Worm (Caenorhabditis elegans) whole organism, L4 larva: ENCODE measurements around the gene ints-5.

Source experiments
- F10B5.3 ChIP-seq: sonication (generic microtip); optimal IDR thresholded peaks from 2 replicates; lab custom pipeline; 2016; ENCODE audit warnings: mild to moderate bottlenecking, missing genetic modification characterization, missing compliant biosample characterization
- F44E2.7 ChIP-seq: fragments of 200-800 bp; sonication (Bioruptor generic); IDR thresholded peaks from 2 replicates; pipeline ENCODE4 v2.1.2; 2022; ENCODE audit warnings: missing genetic modification characterization, missing compliant biosample characterization
- T20F7.1 ChIP-seq: fragments of 200-800 bp; sonication (Bioruptor generic); optimal IDR thresholded peaks from 2 replicates; lab custom pipeline; 2018; ENCODE audit warnings: mild to moderate bottlenecking, missing genetic modification characterization, missing compliant biosample characterization
- T26A8.4 ChIP-seq: fragments of 200-800 bp; sonication (Bioruptor generic); IDR thresholded peaks from 2 replicates; pipeline ENCODE4 v1.3.6; 2022; ENCODE audit warnings: missing genetic modification characterization, missing compliant biosample characterization
- Y105C5A.15 ChIP-seq: fragments of 200-800 bp; sonication (Bioruptor generic); IDR thresholded peaks from 2 replicates; pipeline ENCODE4 v1.3.6; 2022; ENCODE audit warnings: missing genetic modification characterization, missing compliant biosample characterization
- Y48G9A.11 ChIP-seq: fragments of 200-800 bp; sonication (Bioruptor generic); IDR thresholded peaks from 2 replicates; pipeline ENCODE4 v1.3.6; 2022; ENCODE audit warnings: missing genetic modification reagents, missing genetic modification characterization, missing compliant biosample characterization
- Y5F2A.4 ChIP-seq: fragments of 200-800 bp; sonication (Bioruptor generic); optimal IDR thresholded peaks from 2 replicates; lab custom pipeline; 2018; ENCODE audit warnings: mild to moderate bottlenecking, missing genetic modification characterization, missing compliant biosample characterization
- ama-1 ChIP-seq: fragments of 150-350 bp; optimal IDR thresholded peaks from 2 replicates; lab custom pipeline; 2014; ENCODE audit warnings: inconsistent platforms, mixed read lengths
- ceh-20 ChIP-seq: fragments of 200-800 bp; sonication (Bioruptor generic); IDR thresholded peaks from 2 replicates; pipeline ENCODE4 v1.3.6; 2022; ENCODE audit warnings: missing genetic modification reagents, missing genetic modification characterization, missing compliant biosample characterization
- ceh-28 ChIP-seq: fragments of 150-350 bp; optimal IDR thresholded peaks from 2 replicates; lab custom pipeline; 2014; ENCODE audit warnings: missing biosample characterization, missing genetic modification reagents, missing genetic modification characterization
- ctbp-1 ChIP-seq: fragments of 200-800 bp; sonication (Bioruptor generic); IDR thresholded peaks from 2 replicates; pipeline ENCODE4 v1.3.6; 2022; ENCODE audit warnings: missing genetic modification reagents, missing genetic modification characterization, missing compliant biosample characterization
- daf-8 ChIP-seq: fragments of 200-800 bp; sonication (Bioruptor generic); IDR thresholded peaks from 2 replicates; pipeline ENCODE4 v1.3.6; 2022; ENCODE audit warnings: missing genetic modification characterization, missing compliant biosample characterization
- dmd-8 ChIP-seq: fragments of 200-800 bp; sonication (Bioruptor generic); IDR thresholded peaks from 2 replicates; pipeline ENCODE4 v1.3.6; 2022; ENCODE audit warnings: missing genetic modification characterization, missing compliant biosample characterization
- duxl-1 ChIP-seq: sonication (generic microtip); optimal IDR thresholded peaks from 2 replicates; lab custom pipeline; 2016; ENCODE audit warnings: mild to moderate bottlenecking, missing genetic modification characterization, moderate library complexity, missing compliant biosample characterization; ENCODE audit not compliant: poor library complexity
- dve-1 ChIP-seq: sonication (generic microtip); optimal IDR thresholded peaks from 2 replicates; lab custom pipeline; 2017; ENCODE audit warnings: antibody characterized with exemption, mild to moderate bottlenecking, missing genetic modification characterization, missing compliant biosample characterization; ENCODE audit not compliant: insufficient read depth
- gei-8 ChIP-seq: fragments of 200-800 bp; sonication (Bioruptor generic); optimal IDR thresholded peaks from 2 replicates; lab custom pipeline; 2018; ENCODE audit warnings: mild to moderate bottlenecking, missing genetic modification characterization, missing compliant biosample characterization
- hif-1 ChIP-seq, 2 experiments: sonication (generic microtip); optimal IDR thresholded peaks; 2 replicates each; lab custom pipeline; 2016 to 2017; ENCODE audit warnings: missing compliant biosample characterization in 2 of 2, missing genetic modification characterization in 2 of 2, missing genetic modification reagents in 2 of 2, missing genotype in 2 of 2, mild to moderate bottlenecking in 1 of 2
- hlh-30 ChIP-seq: sonication (generic microtip); optimal IDR thresholded peaks from 2 replicates; lab custom pipeline; 2017; ENCODE audit warnings: antibody characterized with exemption, mild to moderate bottlenecking, missing genetic modification characterization, missing compliant biosample characterization; ENCODE audit not compliant: insufficient read depth
- hmg-1.1 ChIP-seq: fragments of 200-800 bp; sonication (Bioruptor generic); IDR thresholded peaks from 2 replicates; pipeline ENCODE4 v1.3.6; 2022; ENCODE audit warnings: missing genetic modification reagents, missing genetic modification characterization, missing compliant biosample characterization
- jun-1 ChIP-seq: fragments of 150-350 bp; optimal IDR thresholded peaks from 2 replicates; lab custom pipeline; 2014; ENCODE audit warnings: missing biosample characterization, missing genetic modification reagents, missing genetic modification characterization
- lim-7 ChIP-seq: fragments of 200-800 bp; sonication (Bioruptor generic); IDR thresholded peaks from 2 replicates; pipeline ENCODE4 v1.3.6; 2022; ENCODE audit warnings: missing genetic modification characterization, missing compliant biosample characterization
- lin-13 ChIP-seq: fragments of 150-350 bp; optimal IDR thresholded peaks from 2 replicates; lab custom pipeline; 2014; ENCODE audit warnings: missing biosample characterization, missing genetic modification reagents, missing genetic modification characterization
- lin-15B ChIP-seq: fragments of 150-350 bp; sonication (generic microtip); optimal IDR thresholded peaks from 3 replicates; lab custom pipeline; 2014; ENCODE audit warnings: missing biosample characterization, missing genetic modification characterization
- lin-29 ChIP-seq: fragments of 200-800 bp; sonication (Bioruptor generic); IDR thresholded peaks from 2 replicates; pipeline ENCODE4 v1.3.6; 2022; ENCODE audit warnings: missing genetic modification reagents, missing genetic modification characterization, missing compliant biosample characterization
- lin-38 ChIP-seq: fragments of 200-800 bp; sonication (Bioruptor generic); IDR thresholded peaks from 2 replicates; pipeline ENCODE4 v1.3.6; 2022; ENCODE audit warnings: missing genetic modification reagents, missing genetic modification characterization, missing compliant biosample characterization
- madf-9 ChIP-seq: fragments of 200-800 bp; sonication (Bioruptor generic); conservative IDR thresholded peaks from 2 replicates; pipeline ENCODE4 v1.3.6; 2022; ENCODE audit warnings: missing genetic modification reagents, missing genetic modification characterization, missing compliant biosample characterization
- mep-1 ChIP-seq: fragments of 150-350 bp; sonication (generic microtip); optimal IDR thresholded peaks from 3 replicates; lab custom pipeline; 2014; ENCODE audit warnings: missing biosample characterization, missing genetic modification characterization
- mes-2 ChIP-seq: sonication (generic microtip); optimal IDR thresholded peaks from 2 replicates; lab custom pipeline; 2016; ENCODE audit warnings: missing genotype, mild to moderate bottlenecking, missing genetic modification characterization, missing compliant biosample characterization; ENCODE audit not compliant: poor library complexity, severe bottlenecking
- mxl-2 ChIP-seq: fragments of 200-800 bp; sonication (Bioruptor generic); conservative IDR thresholded peaks from 2 replicates; pipeline ENCODE4 v1.3.6; 2022; ENCODE audit warnings: missing genetic modification reagents, missing genetic modification characterization, missing compliant biosample characterization
- nhr-102 ChIP-seq: sonication (generic microtip); optimal IDR thresholded peaks from 2 replicates; lab custom pipeline; 2016; ENCODE audit warnings: mild to moderate bottlenecking, missing genetic modification characterization, moderate library complexity, missing compliant biosample characterization
- nhr-11 ChIP-seq: fragments of 150-350 bp; optimal IDR thresholded peaks from 2 replicates; lab custom pipeline; 2014; ENCODE audit warnings: missing biosample characterization, missing genetic modification characterization
- nhr-25 ChIP-seq: sonication (generic microtip); optimal IDR thresholded peaks from 2 replicates; lab custom pipeline; 2017; ENCODE audit warnings: missing genetic modification characterization, mild to moderate bottlenecking, missing compliant biosample characterization, antibody characterized with exemption, moderate library complexity, borderline replicate concordance; ENCODE audit not compliant: insufficient read depth
- nhr-28 ChIP-seq: fragments of 150-350 bp; optimal IDR thresholded peaks from 2 replicates; lab custom pipeline; 2014; ENCODE audit warnings: missing biosample characterization, missing genetic modification characterization
- nhr-42 ChIP-seq: fragments of 200-800 bp; sonication (Bioruptor generic); IDR thresholded peaks from 2 replicates; pipeline ENCODE4 v1.3.6; 2022; ENCODE audit warnings: missing genetic modification characterization, missing compliant biosample characterization
- nhr-6 ChIP-seq: fragments of 150-350 bp; optimal IDR thresholded peaks from 2 replicates; lab custom pipeline; 2014; ENCODE audit warnings: missing biosample characterization, missing genetic modification characterization
- nhr-77 ChIP-seq: fragments of 150-350 bp; optimal IDR thresholded peaks from 2 replicates; lab custom pipeline; 2014; ENCODE audit warnings: missing biosample characterization, missing genetic modification characterization
- php-3 ChIP-seq: fragments of 200-800 bp; sonication (Bioruptor generic); IDR thresholded peaks from 2 replicates; pipeline ENCODE4 v1.3.6; 2022; ENCODE audit warnings: missing genetic modification reagents, missing genetic modification characterization, missing compliant biosample characterization
- rbr-2 ChIP-seq: sonication (generic microtip); optimal IDR thresholded peaks from 2 replicates; lab custom pipeline; 2016; ENCODE audit warnings: missing genotype, missing genetic modification characterization, missing compliant biosample characterization
- saeg-2 ChIP-seq: fragments of 200-800 bp; sonication (Bioruptor generic); IDR thresholded peaks from 2 replicates; pipeline ENCODE4 v1.3.6; 2022; ENCODE audit warnings: missing genetic modification reagents, missing genetic modification characterization, missing compliant biosample characterization
- set-16 ChIP-seq: fragments of 200-800 bp; sonication (Bioruptor generic); IDR thresholded peaks from 2 replicates; pipeline ENCODE4 v1.3.6; 2022; ENCODE audit warnings: missing genetic modification reagents, missing genetic modification characterization, missing compliant biosample characterization
- skn-1 ChIP-seq: fragments of 150-350 bp; optimal IDR thresholded peaks from 2 replicates; lab custom pipeline; 2014; ENCODE audit warnings: missing biosample characterization, missing genetic modification characterization
- snpc-1.2 ChIP-seq: fragments of 200-800 bp; sonication (Bioruptor generic); IDR thresholded peaks from 2 replicates; pipeline ENCODE4 v1.3.6; 2022; ENCODE audit warnings: missing genetic modification reagents, missing genetic modification characterization, missing compliant biosample characterization
- spr-1 ChIP-seq: sonication (generic microtip); optimal IDR thresholded peaks from 2 replicates; lab custom pipeline; 2016; ENCODE audit warnings: mild to moderate bottlenecking, missing genetic modification characterization, missing compliant biosample characterization
- spr-3 ChIP-seq: fragments of 200-800 bp; sonication (Bioruptor generic); optimal IDR thresholded peaks from 2 replicates; lab custom pipeline; 2018; ENCODE audit warnings: mild to moderate bottlenecking, missing genetic modification characterization, missing compliant biosample characterization
- unc-130 ChIP-seq: sonication (generic microtip); optimal IDR thresholded peaks from 2 replicates; lab custom pipeline; 2016; ENCODE audit warnings: missing genetic modification reagents, missing genetic modification characterization, missing compliant biosample characterization
- unc-39 ChIP-seq: sonication (generic microtip); optimal IDR thresholded peaks from 2 replicates; lab custom pipeline; 2017; ENCODE audit warnings: missing biosample characterization, missing genetic modification characterization
- vab-7 ChIP-seq: fragments of 200-800 bp; sonication (Bioruptor generic); IDR thresholded peaks from 2 replicates; pipeline ENCODE4 v1.3.6; 2022; ENCODE audit warnings: missing genetic modification reagents, missing genetic modification characterization, missing compliant biosample characterization
- zfp-2 ChIP-seq: sonication (generic microtip); optimal IDR thresholded peaks from 2 replicates; lab custom pipeline; 2016; ENCODE audit warnings: mild to moderate bottlenecking, missing genetic modification characterization, missing compliant biosample characterization
- zfp-3 ChIP-seq: fragments of 200-800 bp; sonication (Bioruptor generic); conservative IDR thresholded peaks from 2 replicates; pipeline ENCODE4 v1.3.6; 2022; ENCODE audit warnings: missing genetic modification reagents, missing genetic modification characterization, missing compliant biosample characterization
- zip-11 ChIP-seq: fragments of 200-800 bp; sonication (Bioruptor generic); IDR thresholded peaks from 2 replicates; pipeline ENCODE4 v1.3.6; 2022; ENCODE audit warnings: missing genetic modification characterization, missing compliant biosample characterization
- zip-2 ChIP-seq: fragments of 150-350 bp; optimal IDR thresholded peaks from 2 replicates; lab custom pipeline; 2014; ENCODE audit warnings: missing biosample characterization, missing genetic modification characterization

Gene ints-5

DNA sequence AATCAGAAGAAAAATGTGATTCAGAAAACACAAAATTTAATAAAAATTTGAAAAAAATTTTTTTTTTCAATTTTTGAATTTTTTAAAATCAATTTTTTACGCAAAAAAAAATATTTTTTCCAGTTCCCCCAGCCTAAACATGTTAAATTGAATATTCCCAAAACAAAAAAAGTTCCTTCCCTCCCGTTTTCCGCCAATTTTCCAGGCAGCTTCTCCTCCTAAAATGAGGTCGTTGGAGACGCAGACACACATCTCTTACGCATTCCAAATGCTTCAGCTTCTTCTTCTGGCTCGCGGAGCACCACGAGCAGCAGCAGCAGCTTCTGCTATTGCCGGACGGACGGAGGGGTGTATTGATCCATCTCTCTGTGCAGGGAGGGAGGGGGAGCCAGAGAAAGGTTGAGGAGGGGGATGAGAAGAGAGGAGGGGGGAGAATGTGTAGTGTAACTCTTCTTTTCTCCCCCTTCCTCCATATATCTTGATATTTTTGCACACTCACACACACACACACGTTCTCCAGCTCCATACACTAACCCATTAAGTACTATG lies 43.4 kb upstream of the ints-5 start:
- TF ChIP-seq lin-29 (GFP tag; lab: Robert Waterston, UW) (no peak), lin-38 (no peak), nhr-28 (peak; percentile 3), lin-13 (GFP tag; lab: Kevin White, UChicago) (no peak), nhr-42 (no peak), mes-2 (no peak), spr-3 (no peak), ceh-28 (tag; lab: Kevin White, UChicago) (peak; percentile 16), snpc-1.2 (GFP tag; lab: Robert Waterston, UW) (no peak), T26A8.4 (GFP tag; lab: Robert Waterston, UW) (no peak), vab-7 (GFP tag; lab: Robert Waterston, UW) (no peak), nhr-11 (tag; lab: Kevin White, UChicago) (peak; percentile 27), dve-1 (tag; lab: Kevin White, UChicago) (no peak), ceh-20 (no peak), unc-39 (no peak), jun-1 (tag; lab: Kevin White, UChicago) (no peak), skn-1 (tag; lab: Kevin White, UChicago) (no peak), set-16 (peak; percentile 90), nhr-102 (no peak), unc-130 (GFP tag; lab: Kevin White, UChicago) (no peak), hif-1 (tag; optimal IDR thresholded peaks at IDR 0.05; lab: Kevin White, UChicago) (no peak), zfp-3 (GFP tag; lab: Robert Waterston, UW) (no peak), zip-2 (tag; lab: Kevin White, UChicago) (no peak), T20F7.1 (GFP tag; lab: Kevin White, UChicago) (no peak), Y5F2A.4 (GFP tag; lab: Kevin White, UChicago) (no peak), madf-9 (GFP tag; lab: Robert Waterston, UW) (0 out of 2 replicates have a peak, but pooled peaks have one; percentile 41), zfp-2 (tag; lab: Kevin White, UChicago) (no peak), saeg-2 (GFP tag; lab: Robert Waterston, UW) (no peak), lin-15B (no peak), F44E2.7 (GFP tag; lab: Robert Waterston, UW) (no peak), ama-1 (lab: Kevin White, UChicago) (no peak), hmg-1.1 (peak; percentile 66), hlh-30 (tag; lab: Kevin White, UChicago) (peak; percentile 52), Y105C5A.15 (GFP tag; lab: Robert Waterston, UW) (no peak), nhr-6 (tag; lab: Kevin White, UChicago) (no peak), daf-8 (no peak), mep-1 (peak; percentile 60), duxl-1 (tag; lab: Kevin White, UChicago) (no peak), rbr-2 (tag; lab: Kevin White, UChicago) (peak; percentile 28), php-3 (no peak), zip-11 (no peak), nhr-77 (tag; lab: Kevin White, UChicago) (no peak), lim-7 (GFP tag; lab: Robert Waterston, UW) (no peak), dmd-8 (GFP tag; lab: Robert Waterston, UW) (no peak), F10B5.3 (no peak), gei-8 (GFP tag; lab: Kevin White, UChicago) (no peak), spr-1 (tag; lab: Kevin White, UChicago) (no peak), Y48G9A.11 (no peak), mxl-2 (no peak), nhr-25 (tag; lab: Kevin White, UChicago) (no peak), ctbp-1 (GFP tag; lab: Robert Waterston, UW) (peak; percentile 78)
